Fruit fly (Drosophila melanogaster): Measurements from ENCODE around the gene RpS6.

RpS6 gene

DNA sequence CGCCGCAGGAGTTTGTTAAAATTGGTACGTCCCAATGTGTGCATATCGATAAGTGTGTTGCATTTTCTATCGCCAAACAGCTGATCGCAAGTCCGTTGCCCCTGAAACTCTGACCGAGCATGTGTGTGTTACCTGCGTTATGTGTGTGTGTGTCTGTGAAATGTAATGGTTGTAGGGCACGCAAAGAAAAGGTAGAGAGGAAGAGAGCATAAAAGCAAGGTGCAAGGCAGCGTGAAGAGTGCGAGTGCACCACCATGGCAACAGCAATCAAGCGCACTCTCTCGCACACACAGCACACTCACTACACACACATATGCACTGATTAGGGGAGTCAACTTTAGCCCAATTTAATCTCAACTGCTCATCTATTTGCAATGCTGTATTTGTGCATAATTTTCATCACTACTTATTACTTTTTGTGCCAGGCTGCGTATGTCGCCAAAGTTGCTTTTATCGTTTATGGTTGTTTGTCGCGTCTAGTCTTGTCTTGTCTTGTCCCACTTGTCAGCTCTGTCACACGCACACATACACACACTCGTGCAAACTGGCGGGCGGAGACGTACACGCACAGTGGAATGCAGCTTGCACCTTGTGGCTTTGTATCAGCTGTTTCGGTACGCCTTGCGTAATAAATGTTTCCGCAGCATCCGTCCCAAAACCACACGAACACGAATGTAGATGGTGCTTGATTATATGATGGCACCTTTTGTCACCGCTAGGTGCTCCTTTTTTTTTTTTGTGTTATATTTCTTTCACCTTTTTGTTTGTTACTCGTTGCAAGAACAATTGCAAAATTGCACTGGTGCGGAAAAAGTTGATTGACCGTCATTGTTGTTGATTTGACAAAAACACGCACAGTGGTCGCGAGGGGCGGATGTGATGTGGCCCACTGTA is 36.7 kb upstream of the RpS6 start (continued):
- TF ChIP-seq CG3847 (GFP tag; IDR thresholded peaks at IDR 0.05) (peak; percentile 38; the same call in 1 of the 2 replicates), CG11504 (tag; optimal IDR thresholded peaks at IDR 0.05) (peak; percentile 89), amos (GFP tag; IDR thresholded peaks at IDR 0.05; ENCODE audit: partially characterized antibody) (no peak), peb (GFP tag; IDR thresholded peaks at IDR 0.05) (peak; percentile 75), bbx (GFP tag; IDR thresholded peaks at IDR 0.05; ENCODE audit: partially characterized antibody) (no peak), D (optimal IDR thresholded peaks at IDR 0.05) (no peak), D (GFP tag; optimal IDR thresholded peaks at IDR 0.05) (peak; percentile 93), CHES-1-like (GFP tag; optimal IDR thresholded peaks at IDR 0.05) (peak; percentile 77), wek (GFP tag; optimal IDR thresholded peaks at IDR 0.05) (peak; percentile 12), CG14667 (GFP tag; IDR thresholded peaks at IDR 0.05) (peak; percentile 68), Nf-YC (tag; optimal IDR thresholded peaks at IDR 0.05) (peak; percentile 62), cwo (GFP tag; optimal IDR thresholded peaks at IDR 0.05) (peak; percentile 58), CG17385 (GFP tag; optimal IDR thresholded peaks at IDR 0.05) (peak; percentile 73), CG10979 (tag; optimal IDR thresholded peaks at IDR 0.05) (peak; percentile 90), CG30431 (GFP tag; optimal IDR thresholded peaks at IDR 0.05) (peak; percentile 86), dpn (GFP tag; optimal IDR thresholded peaks at IDR 0.05) (peak; percentile 73 to 77), sisA (GFP tag; IDR thresholded peaks at IDR 0.05) (peak; percentile 77), E2f2 (GFP tag; IDR thresholded peaks at IDR 0.05) (no peak; the same call in 1 of the 2 replicates), Taf1 (GFP tag; IDR thresholded peaks at IDR 0.05) (no peak), CG1529 (GFP tag; optimal IDR thresholded peaks at IDR 0.05) (peak; percentile 85), CG7928 (GFP tag; optimal IDR thresholded peaks at IDR 0.05) (no peak), lbe (GFP tag; optimal IDR thresholded peaks at IDR 0.05) (no peak), CG11723 (GFP tag; optimal IDR thresholded peaks at IDR 0.05) (peak; percentile 73), Max (GFP tag; optimal IDR thresholded peaks at IDR 0.05) (peak; percentile 63), CG8359 (GFP tag; optimal IDR thresholded peaks at IDR 0.05; ENCODE audit: borderline replicate concordance) (peak; percentile 48), stc (GFP tag; IDR thresholded peaks at IDR 0.05) (peak; percentile 60), CG10366 (GFP tag; IDR thresholded peaks at IDR 0.05) (peak; percentile 65; the same call in 1 of the 2 replicates), CG12391 (tag; optimal IDR thresholded peaks at IDR 0.05) (peak; percentile 83), Side (GFP tag; optimal IDR thresholded peaks at IDR 0.05) (peak; percentile 82), chn (GFP tag; optimal IDR thresholded peaks at IDR 0.05) (peak; percentile 82), CG7786 (GFP tag; optimal IDR thresholded peaks at IDR 0.05) (peak; percentile 80), pum (GFP tag; optimal IDR thresholded peaks at IDR 0.05) (peak; percentile 86), oc (tag; optimal IDR thresholded peaks at IDR 0.05) (peak; percentile 77), crp (GFP tag; optimal IDR thresholded peaks at IDR 0.05) (peak; percentile 58 to 79), Dbx (GFP tag; IDR thresholded peaks at IDR 0.05) (no peak), CG1602 (GFP tag; optimal IDR thresholded peaks at IDR 0.05) (peak; percentile 73), chif (GFP tag; optimal IDR thresholded peaks at IDR 0.05) (peak; percentile 86 to 92), CG9797 (GFP tag; optimal IDR thresholded peaks at IDR 0.05) (peak; percentile 14), repo (GFP tag; optimal IDR thresholded peaks at IDR 0.05) (peak; percentile 53), stwl (tag; optimal IDR thresholded peaks at IDR 0.05) (no peak), pzg (GFP tag; optimal IDR thresholded peaks at IDR 0.05) (no peak), tio (GFP tag; optimal IDR thresholded peaks at IDR 0.05) (peak; percentile 82), CG14710 (tag; optimal IDR thresholded peaks at IDR 0.05) (peak; percentile 90), tna (GFP tag; IDR thresholded peaks at IDR 0.05; ENCODE audit: partially characterized antibody) (no peak), CG43689 (GFP tag; IDR thresholded peaks at IDR 0.05) (no peak), Oli (tag; optimal IDR thresholded peaks at IDR 0.05) (peak; percentile 90), gro (GFP tag; optimal IDR thresholded peaks at IDR 0.05) (no peak), CrebB (tag; optimal IDR thresholded peaks at IDR 0.05) (peak; percentile 2)

Measured in whole organism, embryonic.